Worm (Caenorhabditis elegans) whole organism, young adult: Measurements from ENCODE around the gene irld-14.

Experiments used
- B0019.2 ChIP-seq: fragments of 200-800 bp; sonication (Bioruptor generic); conservative IDR thresholded peaks from 2 replicates; pipeline ENCODE4 v1.3.6; 2022; ENCODE audit warnings: missing genetic modification reagents, missing genetic modification characterization, missing compliant biosample characterization
- B0261.1 ChIP-seq: sonication (generic microtip); optimal IDR thresholded peaks from 2 replicates; lab custom pipeline; 2016; ENCODE audit warnings: mild to moderate bottlenecking, missing genetic modification characterization, moderate library complexity, missing compliant biosample characterization
- B0336.3 ChIP-seq: fragments of 200-800 bp; sonication (Bioruptor generic); IDR thresholded peaks from 2 replicates; pipeline ENCODE4 v1.3.6; 2022; ENCODE audit warnings: missing genetic modification characterization, missing compliant biosample characterization
- F22D6.2 ChIP-seq: sonication (generic microtip); optimal IDR thresholded peaks from 2 replicates; lab custom pipeline; 2016; ENCODE audit warnings: mild to moderate bottlenecking, missing genetic modification characterization, missing compliant biosample characterization
- F33H1.4 ChIP-seq: fragments of 200-800 bp; sonication (Bioruptor generic); IDR thresholded peaks from 2 replicates; pipeline ENCODE4 v1.3.6; 2022; ENCODE audit warnings: missing genetic modification reagents, missing genetic modification characterization, missing compliant biosample characterization
- F39B2.1 ChIP-seq: fragments of 200-800 bp; sonication (Bioruptor generic); IDR thresholded peaks from 2 replicates; pipeline ENCODE4 v1.3.6; 2022; ENCODE audit warnings: missing genetic modification reagents, missing genetic modification characterization, missing compliant biosample characterization
- F52B5.7 ChIP-seq: sonication (generic microtip); optimal IDR thresholded peaks from 2 replicates; lab custom pipeline; 2016; ENCODE audit warnings: mild to moderate bottlenecking, missing genetic modification characterization, missing compliant biosample characterization
- K12H6.12 ChIP-seq: fragments of 200-800 bp; sonication (Bioruptor generic); optimal IDR thresholded peaks from 2 replicates; lab custom pipeline; 2018; ENCODE audit warnings: mild to moderate bottlenecking, missing genetic modification characterization, missing compliant biosample characterization
- Y53F4B.3 ChIP-seq: fragments of 200-800 bp; sonication (Bioruptor generic); IDR thresholded peaks from 2 replicates; pipeline ENCODE4 v1.3.6; 2022; ENCODE audit warnings: missing genetic modification reagents, missing genetic modification characterization, missing compliant biosample characterization
- Y53G8AR.9 ChIP-seq: fragments of 200-800 bp; sonication (Bioruptor generic); conservative IDR thresholded peaks from 2 replicates; pipeline ENCODE4 v1.3.6; 2022; ENCODE audit warnings: missing genetic modification reagents, missing genetic modification characterization, missing compliant biosample characterization
- Y56A3A.18 ChIP-seq: fragments of 200-800 bp; sonication (Bioruptor generic); IDR thresholded peaks from 2 replicates; pipeline ENCODE4 v1.3.6; 2022; ENCODE audit warnings: missing genetic modification reagents, missing genetic modification characterization, missing compliant biosample characterization
- aptf-2 ChIP-seq: fragments of 200-800 bp; sonication (Bioruptor generic); conservative IDR thresholded peaks from 2 replicates; pipeline ENCODE4 v1.3.6; 2022; ENCODE audit warnings: missing genetic modification reagents, missing genetic modification characterization, missing compliant biosample characterization
- athp-1 ChIP-seq: sonication (generic microtip); optimal IDR thresholded peaks from 2 replicates; lab custom pipeline; 2017; ENCODE audit warnings: mild to moderate bottlenecking, missing genetic modification characterization, missing compliant biosample characterization
- cebp-1 ChIP-seq, 2 experiments: fragments of 200-800 bp in 1 of 2; sonication (Bioruptor generic) in 1 of 2; sonication (generic microtip) in 1 of 2; IDR thresholded peaks in 1 of 2; optimal IDR thresholded peaks in 1 of 2; 2 replicates each; pipeline versions ENCODE4 v1.3.6 to Lab custom; 2017 to 2022; ENCODE audit warnings: missing compliant biosample characterization in 2 of 2, missing genetic modification characterization in 2 of 2, mild to moderate bottlenecking in 1 of 2, missing genetic modification reagents in 1 of 2, moderate library complexity in 1 of 2
- ceh-58 ChIP-seq: fragments of 200-800 bp; sonication (Bioruptor generic); IDR thresholded peaks from 2 replicates; pipeline ENCODE4 v1.3.6; 2022; ENCODE audit warnings: missing genetic modification characterization, missing compliant biosample characterization
- ceh-79 ChIP-seq: sonication (generic microtip); optimal IDR thresholded peaks from 2 replicates; lab custom pipeline; 2017; ENCODE audit warnings: mild to moderate bottlenecking, missing genetic modification characterization, missing compliant biosample characterization
- die-1 ChIP-seq: sonication (generic microtip); optimal IDR thresholded peaks from 2 replicates; lab custom pipeline; 2016; ENCODE audit warnings: missing genotype, mild to moderate bottlenecking, missing genetic modification characterization, missing compliant biosample characterization
- dox-1 ChIP-seq: fragments of 200-800 bp; sonication (Bioruptor generic); IDR thresholded peaks from 2 replicates; pipeline ENCODE4 v1.3.6; 2022; ENCODE audit warnings: missing genetic modification reagents, missing genetic modification characterization, missing compliant biosample characterization
- dpff-1 ChIP-seq: sonication (generic microtip); optimal IDR thresholded peaks from 2 replicates; lab custom pipeline; 2017; ENCODE audit warnings: mild to moderate bottlenecking, missing genetic modification characterization, missing compliant biosample characterization
- efl-1 ChIP-seq: fragments of 150-350 bp; optimal IDR thresholded peaks from 2 replicates; lab custom pipeline; 2014; ENCODE audit warnings: missing biosample characterization, missing genetic modification reagents, missing genetic modification characterization
- egl-44 ChIP-seq: fragments of 200-800 bp; sonication (Bioruptor generic); IDR thresholded peaks from 2 replicates; pipeline ENCODE4 v1.3.6; 2022; ENCODE audit warnings: missing genetic modification reagents, missing genetic modification characterization, missing compliant biosample characterization
- gei-17 ChIP-seq: fragments of 200-800 bp; sonication (Bioruptor generic); optimal IDR thresholded peaks from 2 replicates; lab custom pipeline; 2018; ENCODE audit warnings: mild to moderate bottlenecking, missing genetic modification characterization, missing compliant biosample characterization
- hmg-20 ChIP-seq: fragments of 200-800 bp; sonication (Bioruptor generic); IDR thresholded peaks from 2 replicates; pipeline ENCODE4 v1.3.6; 2022; ENCODE audit warnings: missing genetic modification reagents, missing genetic modification characterization, missing compliant biosample characterization
- hsf-1 ChIP-seq: fragments of 200-800 bp; sonication (Bioruptor generic); IDR thresholded peaks from 2 replicates; pipeline ENCODE4 v1.3.6; 2022; ENCODE audit warnings: missing genetic modification reagents, missing genetic modification characterization, missing compliant biosample characterization
- lag-1 ChIP-seq: fragments of 200-800 bp; sonication (Bioruptor generic); IDR thresholded peaks from 2 replicates; pipeline ENCODE4 v1.3.6; 2022; ENCODE audit warnings: missing genetic modification reagents, missing genetic modification characterization, missing compliant biosample characterization
- let-607 ChIP-seq, 2 experiments: fragments of 200-800 bp in 1 of 2; sonication (Bioruptor generic) in 1 of 2; sonication (generic microtip) in 1 of 2; optimal IDR thresholded peaks; 2 replicates each; lab custom pipeline; 2016 to 2018; ENCODE audit warnings: mild to moderate bottlenecking in 2 of 2, missing compliant biosample characterization in 2 of 2, missing genetic modification characterization in 2 of 2, moderate library complexity in 2 of 2, missing genotype in 1 of 2
- lin-40 ChIP-seq: sonication (generic microtip); optimal IDR thresholded peaks from 2 replicates; lab custom pipeline; 2016; ENCODE audit warnings: missing genetic modification characterization, mild to moderate bottlenecking, missing compliant biosample characterization, missing genotype, missing genetic modification reagents
- lin-54 ChIP-seq: fragments of 200-800 bp; sonication (Bioruptor generic); optimal IDR thresholded peaks from 2 replicates; lab custom pipeline; 2018; ENCODE audit warnings: mild to moderate bottlenecking, missing genetic modification characterization, missing compliant biosample characterization
- lir-1 ChIP-seq: fragments of 200-800 bp; sonication (Bioruptor generic); conservative IDR thresholded peaks from 2 replicates; pipeline ENCODE4 v1.3.6; 2022; ENCODE audit warnings: missing genetic modification reagents, missing genetic modification characterization, missing compliant biosample characterization
- lsl-1 ChIP-seq: fragments of 200-800 bp; sonication (Bioruptor generic); optimal IDR thresholded peaks from 2 replicates; lab custom pipeline; 2018; ENCODE audit warnings: mild to moderate bottlenecking, missing genetic modification characterization, moderate library complexity, missing compliant biosample characterization
- lsy-27 ChIP-seq: sonication (generic microtip); optimal IDR thresholded peaks from 2 replicates; lab custom pipeline; 2017; ENCODE audit warnings: missing genetic modification characterization, mild to moderate bottlenecking, missing compliant biosample characterization, antibody characterized with exemption, missing genotype, borderline replicate concordance; ENCODE audit not compliant: insufficient read depth
- madf-3 ChIP-seq: fragments of 200-800 bp; sonication (Bioruptor generic); IDR thresholded peaks from 2 replicates; pipeline ENCODE4 v1.3.6; 2022; ENCODE audit warnings: missing genetic modification reagents, missing genetic modification characterization, missing compliant biosample characterization
- madf-8 ChIP-seq: fragments of 200-800 bp; sonication (Bioruptor generic); conservative IDR thresholded peaks from 2 replicates; pipeline ENCODE4 v1.3.6; 2022; ENCODE audit warnings: missing genetic modification reagents, missing genetic modification characterization, missing compliant biosample characterization
- mes-4 ChIP-seq: sonication (generic microtip); optimal IDR thresholded peaks from 2 replicates; lab custom pipeline; 2016; ENCODE audit warnings: missing genotype, missing genetic modification characterization, missing compliant biosample characterization
- nfya-1 ChIP-seq: sonication (generic microtip); optimal IDR thresholded peaks from 2 replicates; lab custom pipeline; 2017; ENCODE audit warnings: antibody characterized with exemption, missing compliant biosample characterization, missing genetic modification characterization, borderline replicate concordance; ENCODE audit not compliant: insufficient read depth
- nfyb-1 ChIP-seq: fragments of 200-800 bp; sonication (Bioruptor generic); IDR thresholded peaks from 2 replicates; pipeline ENCODE4 v1.3.6; 2022; ENCODE audit warnings: missing genetic modification reagents, missing genetic modification characterization, missing compliant biosample characterization
- nhr-80 ChIP-seq: sonication (generic microtip); optimal IDR thresholded peaks from 2 replicates; lab custom pipeline; 2016; ENCODE audit warnings: missing genetic modification characterization, missing compliant biosample characterization
- pha-4 ChIP-seq: fragments of 150-350 bp; sonication (generic microtip); optimal IDR thresholded peaks from 2 replicates; lab custom pipeline; 2014; ENCODE audit warnings: missing biosample characterization, missing genetic modification reagents, missing genetic modification characterization
- rcor-1 ChIP-seq: fragments of 200-800 bp; sonication (Bioruptor generic); IDR thresholded peaks from 2 replicates; pipeline ENCODE4 v1.3.6; 2022; ENCODE audit warnings: missing genetic modification reagents, missing genetic modification characterization, missing compliant biosample characterization
- repo-1 ChIP-seq: sonication (generic microtip); optimal IDR thresholded peaks from 2 replicates; lab custom pipeline; 2017; ENCODE audit warnings: mild to moderate bottlenecking, missing genetic modification characterization, missing compliant biosample characterization
- rpc-1 ChIP-seq, 2 experiments: fragments of 150-350 bp in 1 of 2; sonication (generic microtip) in 1 of 2; optimal IDR thresholded peaks; 2 replicates each; lab custom pipeline; 2014 to 2018; ENCODE audit warnings: missing biosample characterization in 1 of 2, missing genetic modification characterization in 1 of 2, missing genetic modification reagents in 1 of 2, missing genotype in 1 of 2
- sptf-2 ChIP-seq: fragments of 200-800 bp; sonication (Bioruptor generic); optimal IDR thresholded peaks from 2 replicates; lab custom pipeline; 2018; ENCODE audit warnings: mild to moderate bottlenecking, missing genetic modification characterization, missing compliant biosample characterization
- tbp1 ChIP-seq: fragments of 200-800 bp; sonication (Bioruptor generic); optimal IDR thresholded peaks from 2 replicates; lab custom pipeline; 2018; ENCODE audit warnings: mild to moderate bottlenecking, missing genetic modification characterization, missing compliant biosample characterization
- tlf-1 ChIP-seq: fragments of 200-800 bp; sonication (Bioruptor generic); optimal IDR thresholded peaks from 2 replicates; lab custom pipeline; 2018; ENCODE audit warnings: mild to moderate bottlenecking, missing genetic modification characterization, missing compliant biosample characterization
- unc-130 ChIP-seq: sonication (generic microtip); optimal IDR thresholded peaks from 2 replicates; lab custom pipeline; 2016; ENCODE audit warnings: missing genetic modification reagents, missing genetic modification characterization, missing compliant biosample characterization
- zim-3 ChIP-seq: sonication (generic microtip); optimal IDR thresholded peaks from 2 replicates; lab custom pipeline; 2017; ENCODE audit warnings: mild to moderate bottlenecking, missing genetic modification characterization, moderate library complexity, missing compliant biosample characterization
- ztf-22 ChIP-seq: fragments of 200-800 bp; sonication (Bioruptor generic); optimal IDR thresholded peaks from 2 replicates; lab custom pipeline; 2018; ENCODE audit warnings: mild to moderate bottlenecking, missing genetic modification characterization, moderate library complexity, missing compliant biosample characterization

The irld-14 gene

ce11 chrV:15028896-15029519 is 32.7 kb downstream of the irld-14 start, which contains the start of gene F14H8.8 (continued):
- TF ChIP-seq unc-130 (GFP tag; lab: Kevin White, UChicago) (no peak), ztf-22 (no peak), rpc-1 (optimal IDR thresholded peaks at IDR 0.05; lab: Kevin White, UChicago) (no peak), rpc-1 (tag; optimal IDR thresholded peaks at IDR 0.05; lab: Kevin White, UChicago) (peak; percentile 13), dpff-1 (tag; lab: Kevin White, UChicago) (no peak), madf-8 (peak; percentile 29; the same call in 1 of the 2 replicates), efl-1 (GFP tag; lab: Kevin White, UChicago) (peak; percentile 54), F22D6.2 (tag; lab: Kevin White, UChicago) (no peak), egl-44 (GFP tag; lab: Robert Waterston, UW) (no peak), repo-1 (tag; lab: Kevin White, UChicago) (no peak), F39B2.1 (GFP tag; lab: Robert Waterston, UW) (no peak), athp-1 (tag; lab: Kevin White, UChicago) (peak; percentile 15), lir-1 (GFP tag; lab: Robert Waterston, UW) (no peak), B0336.3 (GFP tag; lab: Robert Waterston, UW) (no peak), rcor-1 (peak; percentile 80), Y56A3A.18 (GFP tag; lab: Robert Waterston, UW) (no peak), nhr-80 (no peak), Y53F4B.3 (GFP tag; lab: Robert Waterston, UW) (no peak), pha-4 (tag; lab: Kevin White, UChicago) (no peak), hsf-1 (GFP tag; lab: Robert Waterston, UW) (peak; percentile 75), ceh-58 (no peak), dox-1 (GFP tag; lab: Robert Waterston, UW) (peak; percentile 79), tlf-1 (peak; percentile 30), mes-4 (tag; lab: Kevin White, UChicago) (no peak), K12H6.12 (tag; lab: Kevin White, UChicago) (no peak), tbp1 (GFP tag; lab: Kevin White, UChicago) (peak; percentile 77), F33H1.4 (GFP tag; lab: Robert Waterston, UW) (peak; percentile 65), madf-3 (GFP tag; lab: Robert Waterston, UW) (no peak), lin-40 (tag; lab: Kevin White, UChicago) (no peak), B0019.2 (GFP tag; lab: Robert Waterston, UW) (no peak), nfya-1 (tag; lab: Kevin White, UChicago) (no peak), Y53G8AR.9 (GFP tag; lab: Robert Waterston, UW) (peak; percentile 59; the same call in 1 of the 2 replicates), B0261.1 (peak; percentile 14), lin-54 (peak; percentile 47), lag-1 (GFP tag; lab: Robert Waterston, UW) (no peak), sptf-2 (no peak), hmg-20 (GFP tag; lab: Robert Waterston, UW) (no peak), lsy-27 (tag; lab: Kevin White, UChicago) (no peak), F52B5.7 (no peak), lsl-1 (GFP tag; lab: Kevin White, UChicago) (peak; percentile 80), zim-3 (tag; lab: Kevin White, UChicago) (no peak), nfyb-1 (GFP tag; lab: Robert Waterston, UW) (0 out of 2 replicates have a peak, but pooled peaks have one; percentile 15), ceh-79 (tag; lab: Kevin White, UChicago) (no peak), aptf-2 (GFP tag; lab: Robert Waterston, UW) (no peak), let-607 (tag; optimal IDR thresholded peaks at IDR 0.05; lab: Kevin White, UChicago) (no peak), die-1 (tag; lab: Kevin White, UChicago) (peak; percentile 4), cebp-1 (GFP tag; IDR thresholded peaks at IDR 0.05; lab: Robert Waterston, UW) (no peak), cebp-1 (tag; optimal IDR thresholded peaks at IDR 0.05; lab: Kevin White, UChicago) (no peak), gei-17 (GFP tag; lab: Kevin White, UChicago) (no peak)
